Worm (Caenorhabditis elegans) whole organism, early embryonic: ENCODE data around the gene C44B7.11.

Source experiments
- aly-1 ChIP-seq: sonication (generic microtip); optimal IDR thresholded peaks from 2 replicates; lab custom pipeline; 2016; ENCODE audit warnings: missing genetic modification characterization, missing compliant biosample characterization
- ama-1 ChIP-seq: fragments of 150-350 bp; optimal IDR thresholded peaks from 2 replicates; lab custom pipeline; 2014

DNA sequence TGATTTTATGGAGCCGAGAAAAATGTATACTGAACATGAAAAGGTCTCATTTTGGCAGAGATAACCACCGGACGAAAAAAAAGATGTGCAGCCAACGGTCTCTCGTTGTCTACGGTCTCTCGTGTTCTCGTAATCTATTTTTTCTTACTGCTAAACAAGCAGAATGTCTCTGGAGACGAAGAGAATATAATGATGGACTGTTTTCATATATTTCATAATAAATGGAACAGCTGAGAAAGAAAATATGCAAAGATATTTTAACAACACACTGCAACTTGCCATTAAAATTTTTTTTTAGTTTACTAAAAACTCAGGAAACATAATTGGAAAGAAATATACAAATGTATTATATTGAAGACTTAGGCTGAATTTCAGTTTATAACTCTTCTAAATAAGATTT is 32.7 kb upstream of the C44B7.11 start:
- no peak for TF ChIP-seq aly-1
- TF ChIP-seq ama-1, result no peak
